Worm (Caenorhabditis elegans): Measurements from ENCODE around the gene K04C1.5.

The K04C1.5 gene

ce11 chrX:14228764-14229163 is 19.1 kb upstream of the K04C1.5 start (continued):
- no peak for TF ChIP-seq madf-6 (GFP tag; IDR thresholded peaks at IDR 0.05)
- TF ChIP-seq zim-3 (tag; optimal IDR thresholded peaks at IDR 0.05) = peak; percentile 2
- peak in 1 of 2 experiments; percentile 75 for TF ChIP-seq rec-8 (tag; optimal IDR thresholded peaks at IDR 0.05)
- no peak for TF ChIP-seq lsl-1 (GFP tag; optimal IDR thresholded peaks at IDR 0.05)
- TF ChIP-seq sdz-38 (tag; optimal IDR thresholded peaks at IDR 0.05) = no peak
- TF ChIP-seq mel-28 (tag; optimal IDR thresholded peaks at IDR 0.05; ENCODE audit: borderline replicate concordance) = no peak
- TF ChIP-seq Y67H2A.10 (GFP tag; conservative IDR thresholded peaks at IDR 0.05) = no peak
- no peak for TF ChIP-seq Y53G8AR.9 (GFP tag; conservative IDR thresholded peaks at IDR 0.05)
- TF ChIP-seq dox-1 (GFP tag; IDR thresholded peaks at IDR 0.05) = no peak
- TF ChIP-seq nhr-120 (GFP tag; IDR thresholded peaks at IDR 0.05) = no peak
- no peak for TF ChIP-seq egrh-3 (GFP tag; IDR thresholded peaks at IDR 0.05)
- TF ChIP-seq nhr-80 (tag; optimal IDR thresholded peaks at IDR 0.05) = no peak
- no peak for TF ChIP-seq ceh-40 (GFP tag; IDR thresholded peaks at IDR 0.05)
- no peak for TF ChIP-seq atf-7 (tag; optimal IDR thresholded peaks at IDR 0.05)
- TF ChIP-seq rpc-1 (optimal IDR thresholded peaks at IDR 0.05) = peak; percentile 91
- peak; percentile 96 for TF ChIP-seq rpc-1 (tag; optimal IDR thresholded peaks at IDR 0.05)
- TF ChIP-seq tbp1 (GFP tag; optimal IDR thresholded peaks at IDR 0.05) = peak; percentile 91
- TF ChIP-seq dpl-1 (GFP tag; optimal IDR thresholded peaks at IDR 0.05) = no peak
- TF ChIP-seq rcor-1 (GFP tag; IDR thresholded peaks at IDR 0.05) = no peak
- TF ChIP-seq F23B12.7 (tag; optimal IDR thresholded peaks at IDR 0.05; ENCODE audit: insufficient read depth) = peak; percentile 28
- TF ChIP-seq sea-2 (GFP tag; IDR thresholded peaks at IDR 0.05) = 0 out of 2 replicates have a peak, but pooled peaks have one; percentile 21
- TF ChIP-seq F37B4.10 (GFP tag; IDR thresholded peaks at IDR 0.05) = no peak
- TF ChIP-seq bed-2 (GFP tag; IDR thresholded peaks at IDR 0.05) = no peak
- no peak for TF ChIP-seq Y79H2A.3 (GFP tag; conservative IDR thresholded peaks at IDR 0.05)
- no peak for TF ChIP-seq lag-1 (GFP tag; IDR thresholded peaks at IDR 0.05)
- TF ChIP-seq cebp-2 (GFP tag; IDR thresholded peaks at IDR 0.05) = 0 out of 2 replicates have a peak, but pooled peaks have one; percentile 16
- TF ChIP-seq madf-8 (GFP tag; conservative IDR thresholded peaks at IDR 0.05) = no peak
- peak; percentile 8 for TF ChIP-seq T07F8.4 (tag; optimal IDR thresholded peaks at IDR 0.05)
- TF ChIP-seq C06A6.2 (GFP tag; conservative IDR thresholded peaks at IDR 0.05) = no peak
- TF ChIP-seq efl-1 (GFP tag; optimal IDR thresholded peaks at IDR 0.05) = no peak
- peak; percentile 48 for TF ChIP-seq snpc-1.1 (tag; optimal IDR thresholded peaks at IDR 0.05; ENCODE audit: insufficient read depth)
- TF ChIP-seq nhr-179 (tag; optimal IDR thresholded peaks at IDR 0.05) = peak; percentile 58
- TF ChIP-seq egl-44 (GFP tag; IDR thresholded peaks at IDR 0.05) = 0 out of 2 replicates have a peak, but pooled peaks have one; percentile 21
- TF ChIP-seq F33H1.4 (GFP tag; IDR thresholded peaks at IDR 0.05) = no peak
- no peak for TF ChIP-seq dpff-1 (tag; optimal IDR thresholded peaks at IDR 0.05)
- TF ChIP-seq athp-1 (tag; optimal IDR thresholded peaks at IDR 0.05) = peak; percentile 30
- no peak for TF ChIP-seq ztf-22 (GFP tag; optimal IDR thresholded peaks at IDR 0.05)
- peak; percentile 15; the same call in 1 of the 2 replicates for TF ChIP-seq Y56A3A.18 (GFP tag; IDR thresholded peaks at IDR 0.05)
- peak; percentile 77 for TF ChIP-seq snpc-3.4 (tag; optimal IDR thresholded peaks at IDR 0.05)
- no peak for TF ChIP-seq ztf-26 (tag; optimal IDR thresholded peaks at IDR 0.05)
- TF ChIP-seq aptf-2 (GFP tag; conservative IDR thresholded peaks at IDR 0.05) = no peak
- no peak for TF ChIP-seq let-526 (GFP tag; IDR thresholded peaks at IDR 0.05)
- TF ChIP-seq ztf-3 (GFP tag; optimal IDR thresholded peaks at IDR 0.05) = no peak
- no peak for TF ChIP-seq pha-4 (tag; optimal IDR thresholded peaks at IDR 0.05)
- TF ChIP-seq let-607 (tag; optimal IDR thresholded peaks at IDR 0.05) = no peak
- TF ChIP-seq B0019.2 (GFP tag; conservative IDR thresholded peaks at IDR 0.05) = no peak
- no peak for TF ChIP-seq ccch-3 (GFP tag; optimal IDR thresholded peaks at IDR 0.05)
- TF ChIP-seq hmg-1.2 (GFP tag; IDR thresholded peaks at IDR 0.05) = no peak; the same call in 1 of the 2 replicates
- TF ChIP-seq attf-3 (GFP tag; conservative IDR thresholded peaks at IDR 0.05) = no peak
